Worm (Caenorhabditis elegans) whole organism, early embryonic: Measurements from ENCODE around the gene T01G6.10.

Experiments
- F13C5.2 ChIP-seq: sonication (generic microtip); optimal IDR thresholded peaks from 2 replicates; lab custom pipeline; 2017; ENCODE audit warnings: mild to moderate bottlenecking, missing genetic modification characterization, inconsistent platforms, missing compliant biosample characterization
- aly-1 ChIP-seq: sonication (generic microtip); optimal IDR thresholded peaks from 2 replicates; lab custom pipeline; 2016; ENCODE audit warnings: missing genetic modification characterization, missing compliant biosample characterization
- ama-1 ChIP-seq: fragments of 150-350 bp; optimal IDR thresholded peaks from 2 replicates; lab custom pipeline; 2014
- ceh-13 ChIP-seq: fragments of 200-800 bp; sonication (Bioruptor generic); optimal IDR thresholded peaks from 2 replicates; lab custom pipeline; 2018; ENCODE audit warnings: mild to moderate bottlenecking, missing genetic modification characterization, missing compliant biosample characterization
- ets-7 ChIP-seq: sonication (generic microtip); optimal IDR thresholded peaks from 2 replicates; lab custom pipeline; 2016; ENCODE audit warnings: missing genotype, missing genetic modification characterization, missing compliant biosample characterization
- flt-1 ChIP-seq: fragments of 200-800 bp; sonication (Bioruptor generic); IDR thresholded peaks from 2 replicates; pipeline ENCODE4 v1.3.6; 2022; ENCODE audit warnings: missing genetic modification characterization, missing compliant biosample characterization
- hmbx-1 ChIP-seq: sonication (generic microtip); optimal IDR thresholded peaks from 2 replicates; lab custom pipeline; 2016; ENCODE audit warnings: mild to moderate bottlenecking, missing genetic modification characterization, missing compliant biosample characterization
- hmg-4 ChIP-seq: fragments of 200-800 bp; sonication (Bioruptor generic); optimal IDR thresholded peaks from 2 replicates; lab custom pipeline; 2018; ENCODE audit warnings: mild to moderate bottlenecking, missing genetic modification characterization, missing compliant biosample characterization
- sea-1 ChIP-seq: fragments of 200-800 bp; sonication (Bioruptor generic); conservative IDR thresholded peaks from 2 replicates; pipeline ENCODE4 v1.3.6; 2022; ENCODE audit warnings: missing genetic modification characterization, missing compliant biosample characterization
- tbx-11 ChIP-seq: fragments of 200-800 bp; sonication (Bioruptor generic); IDR thresholded peaks from 2 replicates; pipeline ENCODE4 v1.3.6; 2022; ENCODE audit warnings: missing genetic modification characterization, missing compliant biosample characterization
- tra-4 ChIP-seq: sonication (generic microtip); optimal IDR thresholded peaks from 2 replicates; lab custom pipeline; 2017; ENCODE audit warnings: missing genetic modification characterization, missing compliant biosample characterization

ce11 chrV:484285-484890, 18.6 kb downstream of the T01G6.10 start, which contains the start of gene nhr-212:
- TF ChIP-seq ama-1 (lab: Kevin White, UChicago) (no peak), tra-4 (tag; lab: Kevin White, UChicago) (no peak), ets-7 (tag; lab: Kevin White, UChicago) (no peak), flt-1 (no peak), tbx-11 (GFP tag; lab: Robert Waterston, UW) (no peak), ceh-13 (no peak), F13C5.2 (tag; lab: Kevin White, UChicago) (no peak), hmg-4 (no peak), aly-1 (tag; lab: Kevin White, UChicago) (no peak), hmbx-1 (tag; lab: Kevin White, UChicago) (no peak), sea-1 (no peak)
